Worm (Caenorhabditis elegans) whole organism, late embryonic: Measurements from ENCODE around the gene pgp-14.

Experiments
- ceh-31 ChIP-seq: sonication (generic microtip); optimal IDR thresholded peaks from 2 replicates; lab custom pipeline; 2016; ENCODE audit warnings: missing genetic modification characterization, missing compliant biosample characterization
- ets-4 ChIP-seq: sonication (generic microtip); optimal IDR thresholded peaks from 2 replicates; lab custom pipeline; 2016; ENCODE audit warnings: missing genetic modification characterization, missing compliant biosample characterization
- nfya-1 ChIP-seq: sonication (generic microtip); optimal IDR thresholded peaks from 2 replicates; lab custom pipeline; 2017; ENCODE audit warnings: missing genetic modification characterization, mild to moderate bottlenecking, missing compliant biosample characterization, antibody characterized with exemption, moderate library complexity
- nhr-232 ChIP-seq: sonication (generic microtip); optimal IDR thresholded peaks from 2 replicates; lab custom pipeline; 2016; ENCODE audit warnings: missing genetic modification characterization, missing compliant biosample characterization
- sdc-2 ChIP-seq: sonication (generic microtip); optimal IDR thresholded peaks from 2 replicates; lab custom pipeline; 2016; ENCODE audit warnings: missing genotype, missing genetic modification characterization, missing compliant biosample characterization

ce11 chrX:12759010-12759409 is 9.6 kb upstream of the pgp-14 start:
- TF ChIP-seq nfya-1, result no peak
- TF ChIP-seq nhr-232 (tag; lab: Kevin White, UChicago), result no peak
- no peak for TF ChIP-seq ets-4 (tag; lab: Kevin White, UChicago)
- TF ChIP-seq ceh-31, result no peak
- no peak for TF ChIP-seq sdc-2
